Worm (Caenorhabditis elegans) whole organism, early embryonic: ENCODE data around the gene sec-23.

Experiments
- B0310.2 ChIP-seq: sonication (generic microtip); optimal IDR thresholded peaks from 2 replicates; lab custom pipeline; 2016; ENCODE audit warnings: mild to moderate bottlenecking, missing genetic modification characterization, missing compliant biosample characterization
- F13C5.2 ChIP-seq: sonication (generic microtip); optimal IDR thresholded peaks from 2 replicates; lab custom pipeline; 2017; ENCODE audit warnings: mild to moderate bottlenecking, missing genetic modification characterization, inconsistent platforms, missing compliant biosample characterization
- aly-1 ChIP-seq: sonication (generic microtip); optimal IDR thresholded peaks from 2 replicates; lab custom pipeline; 2016; ENCODE audit warnings: missing genetic modification characterization, missing compliant biosample characterization
- ama-1 ChIP-seq: fragments of 150-350 bp; optimal IDR thresholded peaks from 2 replicates; lab custom pipeline; 2014
- ceh-13 ChIP-seq: fragments of 200-800 bp; sonication (Bioruptor generic); optimal IDR thresholded peaks from 2 replicates; lab custom pipeline; 2018; ENCODE audit warnings: mild to moderate bottlenecking, missing genetic modification characterization, missing compliant biosample characterization
- ceh-36 ChIP-seq: sonication (generic microtip); optimal IDR thresholded peaks from 2 replicates; lab custom pipeline; 2016; ENCODE audit warnings: missing genetic modification characterization, inconsistent platforms, missing compliant biosample characterization
- ets-7 ChIP-seq: sonication (generic microtip); optimal IDR thresholded peaks from 2 replicates; lab custom pipeline; 2016; ENCODE audit warnings: missing genotype, missing genetic modification characterization, missing compliant biosample characterization
- flt-1 ChIP-seq: fragments of 200-800 bp; sonication (Bioruptor generic); IDR thresholded peaks from 2 replicates; pipeline ENCODE4 v1.3.6; 2022; ENCODE audit warnings: missing genetic modification characterization, missing compliant biosample characterization
- hmbx-1 ChIP-seq: sonication (generic microtip); optimal IDR thresholded peaks from 2 replicates; lab custom pipeline; 2016; ENCODE audit warnings: mild to moderate bottlenecking, missing genetic modification characterization, missing compliant biosample characterization
- hmg-4 ChIP-seq: fragments of 200-800 bp; sonication (Bioruptor generic); optimal IDR thresholded peaks from 2 replicates; lab custom pipeline; 2018; ENCODE audit warnings: mild to moderate bottlenecking, missing genetic modification characterization, missing compliant biosample characterization
- hnd-1 ChIP-seq: sonication (generic microtip); optimal IDR thresholded peaks from 2 replicates; lab custom pipeline; 2016; ENCODE audit warnings: missing genetic modification characterization, missing compliant biosample characterization
- pes-1 ChIP-seq: fragments of 200-800 bp; sonication (Bioruptor generic); IDR thresholded peaks from 2 replicates; pipeline ENCODE4 v1.3.6; 2022; ENCODE audit warnings: missing genetic modification reagents, missing genetic modification characterization, missing compliant biosample characterization
- scrt-1 ChIP-seq: fragments of 200-800 bp; sonication (Bioruptor generic); IDR thresholded peaks from 2 replicates; pipeline ENCODE4 v1.3.6; 2022; ENCODE audit warnings: missing genetic modification characterization, missing compliant biosample characterization
- sea-1 ChIP-seq: fragments of 200-800 bp; sonication (Bioruptor generic); conservative IDR thresholded peaks from 2 replicates; pipeline ENCODE4 v1.3.6; 2022; ENCODE audit warnings: missing genetic modification characterization, missing compliant biosample characterization
- tbx-11 ChIP-seq: fragments of 200-800 bp; sonication (Bioruptor generic); IDR thresholded peaks from 2 replicates; pipeline ENCODE4 v1.3.6; 2022; ENCODE audit warnings: missing genetic modification characterization, missing compliant biosample characterization
- tbx-37 ChIP-seq: fragments of 200-800 bp; sonication (Bioruptor generic); conservative IDR thresholded peaks from 2 replicates; pipeline ENCODE4 v1.3.6; 2022; ENCODE audit warnings: missing genetic modification reagents, missing genetic modification characterization, missing compliant biosample characterization
- tra-4 ChIP-seq: sonication (generic microtip); optimal IDR thresholded peaks from 2 replicates; lab custom pipeline; 2017; ENCODE audit warnings: missing genetic modification characterization, missing compliant biosample characterization

The sec-23 gene

DNA sequence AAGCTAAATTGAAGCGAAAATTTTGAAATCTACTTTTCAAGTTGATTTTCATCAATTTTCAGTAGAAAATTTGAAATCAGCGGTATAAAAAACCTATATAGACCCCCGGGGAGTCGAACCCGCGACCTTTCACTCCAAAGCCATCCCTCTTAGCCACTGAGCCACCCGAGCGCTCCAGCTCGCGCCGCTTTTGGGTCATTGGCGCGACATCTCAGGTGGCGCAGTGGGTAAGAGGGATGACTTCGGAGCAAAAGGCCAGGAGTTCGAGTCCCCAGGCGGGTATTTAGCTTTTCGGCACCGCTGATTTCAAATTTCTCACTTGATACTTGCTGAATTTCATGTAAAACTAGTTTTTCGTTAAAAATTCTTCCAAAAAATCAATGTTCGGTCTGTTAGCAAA, 35.6 kb downstream of the sec-23 start:
- no peak for TF ChIP-seq aly-1 (tag; lab: Kevin White, UChicago)
- no peak for TF ChIP-seq ceh-36 (tag; lab: Kevin White, UChicago)
- TF ChIP-seq hmg-4 (GFP tag; lab: Kevin White, UChicago) = no peak
- no peak for TF ChIP-seq ceh-13 (GFP tag; lab: Kevin White, UChicago)
- TF ChIP-seq tra-4 (tag; lab: Kevin White, UChicago) = no peak

DNA sequence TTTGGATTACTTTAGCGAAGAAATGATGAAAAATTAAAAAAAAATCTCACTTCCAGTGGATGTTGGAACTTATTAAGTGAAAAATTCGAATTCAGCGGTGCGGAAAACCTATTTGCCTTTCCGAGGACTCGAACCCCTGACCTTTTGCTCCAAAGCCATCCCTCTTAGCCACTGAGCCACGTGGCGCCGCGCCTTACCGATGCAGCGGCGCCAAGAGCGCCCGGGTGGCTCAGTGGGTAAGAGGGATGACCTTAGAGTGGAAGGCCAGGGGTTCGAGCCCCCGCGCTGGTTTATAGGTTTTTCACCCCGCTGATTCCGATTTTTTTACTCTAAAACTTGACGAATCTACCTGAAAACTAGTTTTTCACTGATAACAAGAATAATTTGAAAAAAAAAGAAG, 36.5 kb downstream of the sec-23 start:
- TF ChIP-seq pes-1 (GFP tag; lab: Robert Waterston, UW) (peak; percentile 37; the same call in 1 of the 2 replicates), aly-1 (tag; lab: Kevin White, UChicago) (no peak)

DNA sequence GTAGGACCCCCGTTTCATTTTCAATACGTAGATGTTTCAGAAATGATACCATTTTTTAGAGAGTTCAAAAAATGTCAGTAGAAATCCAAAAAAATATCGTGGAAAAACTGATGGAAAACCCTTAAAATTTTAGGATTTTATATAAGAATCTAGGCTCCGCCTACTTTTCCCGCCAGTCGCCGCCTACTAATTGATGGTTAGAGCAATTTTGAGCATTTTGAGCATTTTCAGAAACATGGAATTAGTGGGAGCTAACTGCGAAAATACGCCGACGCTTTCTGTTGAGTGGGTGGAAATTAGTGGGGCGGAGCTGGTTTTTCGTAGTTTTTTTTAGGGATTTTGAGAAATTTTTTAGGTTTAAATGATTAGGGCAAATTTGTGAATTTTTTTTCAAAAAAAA, 42.1 kb downstream of the sec-23 start, which contains the start of gene ssu-1:
Gene ssu-1 (minus strand): TSS at position 101 of the 400 bp plus-strand sequence.
- TF ChIP-seq pes-1 (GFP tag; lab: Robert Waterston, UW) (no peak), aly-1 (tag; lab: Kevin White, UChicago) (no peak), B0310.2 (no peak), ama-1 (lab: Kevin White, UChicago) (no peak), flt-1 (GFP tag; lab: Robert Waterston, UW) (no peak), scrt-1 (GFP tag; lab: Robert Waterston, UW) (no peak), tra-4 (tag; lab: Kevin White, UChicago) (no peak)

DNA sequence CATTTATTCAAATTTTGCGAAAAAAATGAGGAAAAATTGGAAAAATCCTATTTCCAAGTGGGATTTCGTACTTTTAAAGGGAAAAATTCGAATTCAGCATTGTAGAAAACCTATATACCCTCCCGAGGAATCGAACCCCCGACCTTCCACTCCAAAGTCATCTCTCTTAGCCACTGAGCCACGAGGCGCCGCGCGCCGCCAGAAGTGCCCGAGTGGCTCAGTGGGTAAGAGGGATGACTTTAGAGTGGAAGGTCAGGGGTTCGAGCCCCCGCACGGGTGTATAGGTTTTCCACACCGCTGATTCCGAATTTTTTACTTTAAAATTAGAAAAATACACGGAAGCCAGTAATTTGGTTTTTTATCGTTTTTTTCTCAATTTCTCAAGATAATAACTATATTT, 43.7 kb downstream of the sec-23 start:
- TF ChIP-seq hmbx-1 (tag; lab: Kevin White, UChicago) (no peak), tra-4 (tag; lab: Kevin White, UChicago) (no peak), flt-1 (GFP tag; lab: Robert Waterston, UW) (no peak), tbx-11 (GFP tag; lab: Robert Waterston, UW) (no peak), sea-1 (GFP tag; lab: Robert Waterston, UW) (no peak), F13C5.2 (tag; lab: Kevin White, UChicago) (no peak), aly-1 (tag; lab: Kevin White, UChicago) (no peak), pes-1 (GFP tag; lab: Robert Waterston, UW) (no peak), hnd-1 (tag; lab: Kevin White, UChicago) (no peak), ama-1 (lab: Kevin White, UChicago) (no peak), tbx-37 (GFP tag; lab: Robert Waterston, UW) (no peak), hmg-4 (GFP tag; lab: Kevin White, UChicago) (no peak), ets-7 (tag; lab: Kevin White, UChicago) (no peak)

DNA sequence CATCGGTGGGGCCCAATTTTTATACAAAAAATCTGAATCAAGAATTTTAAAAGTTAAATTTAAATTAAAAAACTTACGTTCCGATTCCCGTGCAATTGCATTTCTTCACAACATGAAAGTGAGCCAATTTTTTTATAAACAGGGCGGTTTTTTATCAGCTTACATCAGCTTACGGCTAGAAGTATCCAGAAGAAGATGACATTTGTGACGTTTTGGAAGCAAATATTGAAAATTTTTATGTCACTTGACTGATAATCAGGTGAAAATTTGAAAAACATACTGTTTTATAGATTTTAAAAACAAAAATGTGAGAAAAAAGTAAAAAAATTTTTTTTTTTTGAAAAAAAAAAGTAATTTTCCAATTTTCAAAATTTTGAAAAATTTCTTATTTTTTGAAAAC, 44.2 kb downstream of the sec-23 start, which contains the start of gene Y113G7A.22:
Gene Y113G7A.22 (minus strand): TSS at position 101 of the 400 bp plus-strand sequence.
- TF ChIP-seq F13C5.2 (tag; lab: Kevin White, UChicago) (no peak), hnd-1 (tag; lab: Kevin White, UChicago) (no peak), tbx-37 (GFP tag; lab: Robert Waterston, UW) (no peak)

DNA sequence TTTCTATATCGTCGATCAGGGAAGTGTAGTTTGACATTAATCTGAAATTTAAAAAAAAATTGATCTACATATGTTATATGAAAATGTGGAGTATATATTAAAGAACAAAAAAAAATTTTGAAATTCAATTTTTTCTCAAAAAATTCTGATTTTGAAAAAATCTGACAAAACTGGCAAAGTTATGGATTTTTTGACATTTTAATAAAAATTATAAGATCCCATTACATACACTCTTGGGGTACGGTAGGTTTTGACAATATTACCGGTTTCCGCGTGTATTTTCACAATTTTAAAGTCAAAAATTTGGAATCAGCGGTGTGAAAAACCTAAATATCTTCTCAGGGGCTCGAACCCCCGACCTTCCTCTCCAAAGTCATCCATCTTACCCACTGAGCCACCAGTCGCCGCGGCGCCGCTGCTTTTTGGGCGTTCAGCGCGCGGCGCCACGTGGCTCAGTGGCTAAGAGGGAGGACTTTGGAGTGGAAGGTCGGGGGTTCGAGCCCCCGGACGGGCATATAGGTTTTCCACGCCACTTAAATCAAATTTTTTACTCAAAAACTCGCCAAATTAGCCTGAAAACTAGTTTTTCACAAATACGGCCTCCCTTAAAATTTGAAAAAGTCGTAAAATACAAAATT, 47.5 kb downstream of the sec-23 start, which contains the start of gene Y113G7A.14:
Gene Y113G7A.14 (minus strand): TSS at position 51 of the 638 bp plus-strand sequence.
- no peak for TF ChIP-seq B0310.2
- TF ChIP-seq tbx-11 (GFP tag; lab: Robert Waterston, UW) = no peak
- TF ChIP-seq ceh-13 (GFP tag; lab: Kevin White, UChicago) = no peak
- TF ChIP-seq hmbx-1 (tag; lab: Kevin White, UChicago) = no peak
- no peak for TF ChIP-seq pes-1 (GFP tag; lab: Robert Waterston, UW)
- no peak for TF ChIP-seq sea-1 (GFP tag; lab: Robert Waterston, UW)
- no peak for TF ChIP-seq ceh-36 (tag; lab: Kevin White, UChicago)
- TF ChIP-seq tbx-37 (GFP tag; lab: Robert Waterston, UW) = no peak
- TF ChIP-seq scrt-1 (GFP tag; lab: Robert Waterston, UW) = no peak

DNA sequence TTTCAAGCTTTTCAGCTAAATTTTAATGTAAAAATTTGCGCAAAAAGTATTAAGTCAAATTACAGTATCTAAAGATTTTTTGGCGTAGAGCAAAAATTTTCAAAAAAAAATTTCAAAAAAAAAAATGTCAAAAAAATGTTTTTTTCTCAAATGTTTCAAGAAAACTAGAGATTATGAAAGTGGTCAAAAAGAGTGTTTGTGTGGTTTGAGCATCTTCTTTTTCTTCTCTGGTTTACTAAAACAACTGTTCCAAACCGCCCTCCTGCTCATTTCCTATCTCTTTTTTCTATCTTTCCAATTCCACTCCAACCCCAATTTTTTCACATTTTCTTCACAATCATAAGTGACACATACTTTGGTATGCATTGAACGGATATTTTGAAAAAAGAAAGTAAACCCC, 51.2 kb downstream of the sec-23 start, which contains the start of gene Y113G7A.12:
Gene Y113G7A.12 (plus strand): TSS at position 301 of the 400 bp plus-strand sequence.
- TF ChIP-seq ets-7 (tag; lab: Kevin White, UChicago) = no peak
- TF ChIP-seq ama-1 (lab: Kevin White, UChicago) = no peak
- TF ChIP-seq flt-1 (GFP tag; lab: Robert Waterston, UW) = no peak
- TF ChIP-seq tbx-11 (GFP tag; lab: Robert Waterston, UW) = no peak
- TF ChIP-seq scrt-1 (GFP tag; lab: Robert Waterston, UW) = no peak
- no peak for TF ChIP-seq sea-1 (GFP tag; lab: Robert Waterston, UW)
- no peak for TF ChIP-seq tra-4 (tag; lab: Kevin White, UChicago)
- TF ChIP-seq B0310.2 = no peak
- TF ChIP-seq hmg-4 (GFP tag; lab: Kevin White, UChicago) = no peak
- no peak for TF ChIP-seq F13C5.2 (tag; lab: Kevin White, UChicago)

DNA sequence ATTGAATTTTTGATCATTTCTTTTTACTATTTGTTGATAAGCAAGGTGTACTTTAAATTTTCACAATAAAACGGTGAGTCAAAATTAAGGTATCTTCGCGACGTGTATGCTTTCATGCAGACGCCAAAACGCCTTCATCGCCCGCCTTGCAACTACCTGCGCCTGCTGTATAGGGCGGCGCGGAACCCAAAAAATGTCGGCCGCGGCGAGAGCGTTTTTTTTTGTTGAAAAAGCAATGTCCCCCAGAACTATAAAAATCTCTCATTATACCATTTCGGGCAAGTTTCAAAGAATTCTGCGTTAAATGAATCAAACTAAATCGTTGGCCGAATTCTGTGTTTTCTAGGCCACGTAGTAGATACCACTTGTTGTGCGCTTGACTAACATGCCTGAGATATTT, 52.6 kb downstream of the sec-23 start:
- no peak for TF ChIP-seq pes-1 (GFP tag; lab: Robert Waterston, UW)
- TF ChIP-seq ets-7 (tag; lab: Kevin White, UChicago) = no peak
- no peak for TF ChIP-seq scrt-1 (GFP tag; lab: Robert Waterston, UW)
- TF ChIP-seq tbx-11 (GFP tag; lab: Robert Waterston, UW) = no peak
- TF ChIP-seq flt-1 (GFP tag; lab: Robert Waterston, UW) = no peak
- TF ChIP-seq B0310.2 = no peak
- no peak for TF ChIP-seq hmbx-1 (tag; lab: Kevin White, UChicago)
